Fruit fly (Drosophila melanogaster): Measurements from ENCODE around the gene CG31741.

CG31741 gene

dm6 chr2L:18119643-18120042 lies 35.6 kb downstream of the CG31741 start, which contains the start of gene CG5758 (continued):
- TF ChIP-seq Hr78 (GFP tag; optimal IDR thresholded peaks at IDR 0.05) = no peak
- TF ChIP-seq usp (GFP tag; optimal IDR thresholded peaks at IDR 0.05) = no peak
- TF ChIP-seq psq (GFP tag; optimal IDR thresholded peaks at IDR 0.05) = no peak
- no peak for TF ChIP-seq CrebA (GFP tag; optimal IDR thresholded peaks at IDR 0.05; ENCODE audit: borderline replicate concordance)
- peak; percentile 32 for TF ChIP-seq fru (GFP tag; optimal IDR thresholded peaks at IDR 0.05)
- no peak for TF ChIP-seq Rel (GFP tag; optimal IDR thresholded peaks at IDR 0.05)
- TF ChIP-seq Rel (tag; optimal IDR thresholded peaks at IDR 0.05) = no peak
- TF ChIP-seq Abd-B (GFP tag; optimal IDR thresholded peaks at IDR 0.05) = no peak
- peak; percentile 59 for TF ChIP-seq h (GFP tag; optimal IDR thresholded peaks at IDR 0.05)

dm6 chr2L:18121367-18122230 lies 37.5 kb downstream of the CG31741 start:
- TF ChIP-seq dl (GFP tag; optimal IDR thresholded peaks at IDR 0.05; ENCODE audit: insufficient read depth in 1 of 2, partially characterized antibody in 2 of 2) = no peak
- peak; percentile 83 for TF ChIP-seq psq (GFP tag; optimal IDR thresholded peaks at IDR 0.05)
- peak; percentile 22 to 91 for TF ChIP-seq foxo (GFP tag; optimal IDR thresholded peaks at IDR 0.05)
- peak; percentile 64 for TF ChIP-seq brk (GFP tag; optimal IDR thresholded peaks at IDR 0.05)
- TF ChIP-seq fru (GFP tag; optimal IDR thresholded peaks at IDR 0.05) = peak; percentile 95
- TF ChIP-seq woc (GFP tag; optimal IDR thresholded peaks at IDR 0.05) = peak; percentile 91
- TF ChIP-seq OdsH (GFP tag; optimal IDR thresholded peaks at IDR 0.05) = peak; percentile 89
- TF ChIP-seq Abd-B (GFP tag; optimal IDR thresholded peaks at IDR 0.05) = no peak
- no peak for TF ChIP-seq Vsx2 (GFP tag; optimal IDR thresholded peaks at IDR 0.05; ENCODE audit: partially characterized antibody)
- no peak for TF ChIP-seq GATAd (GFP tag; optimal IDR thresholded peaks at IDR 0.05)
- TF ChIP-seq lola (GFP tag; optimal IDR thresholded peaks at IDR 0.05) = no peak
- TF ChIP-seq Myc (optimal IDR thresholded peaks at IDR 0.05) = no peak
- peak; percentile 22 for TF ChIP-seq CrebA (GFP tag; optimal IDR thresholded peaks at IDR 0.05; ENCODE audit: borderline replicate concordance)
- peak; percentile 73 for TF ChIP-seq sage (GFP tag; optimal IDR thresholded peaks at IDR 0.05)
- TF ChIP-seq Dif (GFP tag; optimal IDR thresholded peaks at IDR 0.05; ENCODE audit: partially characterized antibody) = no peak
- TF ChIP-seq Hr78 (GFP tag; optimal IDR thresholded peaks at IDR 0.05) = no peak
- TF ChIP-seq Sp1 (GFP tag; optimal IDR thresholded peaks at IDR 0.05) = peak; percentile 87
- no peak for TF ChIP-seq Dfd (GFP tag; optimal IDR thresholded peaks at IDR 0.05)
- TF ChIP-seq CG32264 (GFP tag; optimal IDR thresholded peaks at IDR 0.05) = peak; percentile 80
- TF ChIP-seq sv (GFP tag; optimal IDR thresholded peaks at IDR 0.05) = no peak
- peak; percentile 92 for TF ChIP-seq br (GFP tag; optimal IDR thresholded peaks at IDR 0.05)
- TF ChIP-seq usp (GFP tag; optimal IDR thresholded peaks at IDR 0.05) = no peak
- TF ChIP-seq Jra (GFP tag; optimal IDR thresholded peaks at IDR 0.05) = peak; percentile 68
- peak; percentile 9 for TF ChIP-seq Hr83 (GFP tag; optimal IDR thresholded peaks at IDR 0.05; ENCODE audit: poor library complexity, severe bottlenecking)
- peak; percentile 79 for TF ChIP-seq dmrt93B (GFP tag; optimal IDR thresholded peaks at IDR 0.05)
- peak; percentile 79 for TF ChIP-seq Rel (GFP tag; optimal IDR thresholded peaks at IDR 0.05)
- peak; percentile 62 for TF ChIP-seq Rel (tag; optimal IDR thresholded peaks at IDR 0.05)
- TF ChIP-seq tai (GFP tag; optimal IDR thresholded peaks at IDR 0.05) = peak; percentile 31
- peak; percentile 93 for TF ChIP-seq ey (GFP tag; optimal IDR thresholded peaks at IDR 0.05)
- TF ChIP-seq pan (optimal IDR thresholded peaks at IDR 0.05) = no peak
- TF ChIP-seq dsf (GFP tag; optimal IDR thresholded peaks at IDR 0.05; ENCODE audit: borderline replicate concordance) = no peak
- TF ChIP-seq Mio (GFP tag; optimal IDR thresholded peaks at IDR 0.05) = no peak
- TF ChIP-seq Hnf4 (GFP tag; optimal IDR thresholded peaks at IDR 0.05) = peak; percentile 75
- TF ChIP-seq rgr (GFP tag; optimal IDR thresholded peaks at IDR 0.05) = peak; percentile 90
- peak; percentile 91 for TF ChIP-seq HLH106 (tag; optimal IDR thresholded peaks at IDR 0.05)
- TF ChIP-seq CG9705 (GFP tag; optimal IDR thresholded peaks at IDR 0.05) = peak; percentile 69
- no peak for TF ChIP-seq jim (GFP tag; optimal IDR thresholded peaks at IDR 0.05)
- TF ChIP-seq N (GFP tag; optimal IDR thresholded peaks at IDR 0.05) = no peak
- peak; percentile 95 for TF ChIP-seq h (GFP tag; optimal IDR thresholded peaks at IDR 0.05)
